Fruit fly (Drosophila melanogaster): ENCODE measurements around the gene Ndc80.
A peak's percentile ranks its signal among the peaks of the same experiment; 100 is the strongest.

Gene Ndc80

dm6 chrX:13570255-13570654, 41.6 kb downstream of the Ndc80 start:
- TF ChIP-seq Hmr (GFP tag; optimal IDR thresholded peaks at IDR 0.05), result peak; percentile 52
- peak; percentile 21 for TF ChIP-seq CG4707 (GFP tag; optimal IDR thresholded peaks at IDR 0.05)
- no peak for TF ChIP-seq CG14860 (GFP tag; IDR thresholded peaks at IDR 0.05; ENCODE audit: partially characterized antibody)
- no peak for TF ChIP-seq CG11560 (tag; IDR thresholded peaks at IDR 0.05)
- TF ChIP-seq CG4328 (GFP tag; optimal IDR thresholded peaks at IDR 0.05), result peak; percentile 39
- TF ChIP-seq ranshi (GFP tag; IDR thresholded peaks at IDR 0.05), result no peak; the same call in 1 of the 2 replicates
- no peak for TF ChIP-seq kah (GFP tag; optimal IDR thresholded peaks at IDR 0.05)
- peak; percentile 39 for TF ChIP-seq Fer1 (GFP tag; optimal IDR thresholded peaks at IDR 0.05)
- TF ChIP-seq da (GFP tag; optimal IDR thresholded peaks at IDR 0.05), result no peak
- TF ChIP-seq gem (tag; optimal IDR thresholded peaks at IDR 0.05), result peak; percentile 18
- TF ChIP-seq Six4 (GFP tag; optimal IDR thresholded peaks at IDR 0.05), result no peak
- peak; percentile 10 for TF ChIP-seq Sox100B (GFP tag; optimal IDR thresholded peaks at IDR 0.05)
- peak; percentile 0 for TF ChIP-seq CG4424 (GFP tag; optimal IDR thresholded peaks at IDR 0.05)
- peak; percentile 56; the same call in 1 of the 2 replicates for TF ChIP-seq CG14014 (GFP tag; IDR thresholded peaks at IDR 0.05)
- no peak for TF ChIP-seq CG2712 (tag; optimal IDR thresholded peaks at IDR 0.05)
- TF ChIP-seq grn (GFP tag; optimal IDR thresholded peaks at IDR 0.05), result no peak
- peak; percentile 75 for TF ChIP-seq sens (GFP tag)
- TF ChIP-seq Meics (GFP tag; optimal IDR thresholded peaks at IDR 0.05), result peak; percentile 14
- TF ChIP-seq E2f2 (GFP tag; IDR thresholded peaks at IDR 0.05), result no peak
- no peak for TF ChIP-seq CG17186 (GFP tag; optimal IDR thresholded peaks at IDR 0.05)
- TF ChIP-seq bsh (GFP tag; optimal IDR thresholded peaks at IDR 0.05), result peak in 1 of 2 experiments; percentile 32
- TF ChIP-seq Asciz (GFP tag; optimal IDR thresholded peaks at IDR 0.05), result peak; percentile 14
- TF ChIP-seq CG5953 (GFP tag; IDR thresholded peaks at IDR 0.05), result 0 out of 2 replicates have a peak, but pooled peaks have one; percentile 13
- peak; percentile 33 for TF ChIP-seq caup (GFP tag; optimal IDR thresholded peaks at IDR 0.05; ENCODE audit: severe bottlenecking)
- peak; percentile 7 for TF ChIP-seq odd (GFP tag; optimal IDR thresholded peaks at IDR 0.05)
- peak; percentile 1 for TF ChIP-seq mirr (GFP tag; optimal IDR thresholded peaks at IDR 0.05)
- TF ChIP-seq CG6683 (GFP tag; optimal IDR thresholded peaks at IDR 0.05), result peak; percentile 13
- no peak for TF ChIP-seq mld (GFP tag; IDR thresholded peaks at IDR 0.05; ENCODE audit: partially characterized antibody)
- TF ChIP-seq HLHmδ (GFP tag; optimal IDR thresholded peaks at IDR 0.05), result peak; percentile 29
- peak; percentile 38 for TF ChIP-seq CG2678 (tag; optimal IDR thresholded peaks at IDR 0.05)
- peak; percentile 20 for TF ChIP-seq sqz (GFP tag; optimal IDR thresholded peaks at IDR 0.05)
- peak; percentile 9 for TF ChIP-seq cwo (GFP tag; optimal IDR thresholded peaks at IDR 0.05)
- TF ChIP-seq knrl (GFP tag; IDR thresholded peaks at IDR 0.05; ENCODE audit: partially characterized antibody), result no peak
- peak; percentile 14 for TF ChIP-seq fd64A (GFP tag; optimal IDR thresholded peaks at IDR 0.05)
- no peak for TF ChIP-seq CG14667 (GFP tag; IDR thresholded peaks at IDR 0.05)
- peak; percentile 48 for TF ChIP-seq CG12769 (tag; optimal IDR thresholded peaks at IDR 0.05)
- peak; percentile 1 for TF ChIP-seq Bdp1 (GFP tag; optimal IDR thresholded peaks at IDR 0.05)
- TF ChIP-seq gro (GFP tag; optimal IDR thresholded peaks at IDR 0.05), result no peak
- peak; percentile 37 for TF ChIP-seq CG15601 (tag; optimal IDR thresholded peaks at IDR 0.05)
- TF ChIP-seq CG15514 (GFP tag; optimal IDR thresholded peaks at IDR 0.05), result peak; percentile 34
- no peak for TF ChIP-seq slbo (GFP tag; IDR thresholded peaks at IDR 0.05)
- no peak for TF ChIP-seq CG7839 (tag; optimal IDR thresholded peaks at IDR 0.05)
- peak; percentile 22 for TF ChIP-seq CG3281 (GFP tag; optimal IDR thresholded peaks at IDR 0.05)
- TF ChIP-seq Sox102F (GFP tag; optimal IDR thresholded peaks at IDR 0.05), result peak; percentile 6
- TF ChIP-seq ATbp (GFP tag; optimal IDR thresholded peaks at IDR 0.05), result peak; percentile 70
- 0 out of 2 replicates have a peak, but pooled peaks have one; percentile 25 for TF ChIP-seq sob (GFP tag; IDR thresholded peaks at IDR 0.05)
- TF ChIP-seq CG1233 (GFP tag; optimal IDR thresholded peaks at IDR 0.05), result peak; percentile 6
- TF ChIP-seq CG7987 (GFP tag; optimal IDR thresholded peaks at IDR 0.05), result peak; percentile 5
- TF ChIP-seq CG14710 (tag; optimal IDR thresholded peaks at IDR 0.05), result no peak
